Worm (Caenorhabditis elegans): Measurements from ENCODE around the gene ipla-5.

DNA sequence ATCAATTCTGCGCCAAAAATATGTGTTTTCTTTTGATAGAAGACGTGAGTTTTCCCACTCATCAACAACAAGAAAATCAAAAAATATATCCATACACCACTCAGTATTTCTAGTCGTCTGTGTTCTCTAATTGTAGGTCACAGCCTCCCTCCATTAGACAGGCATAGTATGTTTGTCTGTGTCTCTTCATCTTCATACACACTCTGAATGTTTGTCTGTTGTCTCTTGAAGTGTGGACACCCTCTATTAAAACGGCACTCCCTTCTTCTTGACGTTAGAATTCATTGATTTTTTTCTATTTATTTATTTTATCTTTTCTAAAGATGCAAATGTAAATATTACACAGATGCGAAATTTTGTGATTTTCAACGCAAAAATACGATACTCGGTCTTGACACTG is 22.3 kb downstream of the ipla-5 start:
- TF ChIP-seq lsy-27 (tag; optimal IDR thresholded peaks at IDR 0.05; ENCODE audit: borderline replicate concordance, insufficient read depth) (no peak), chd-7 (tag; optimal IDR thresholded peaks at IDR 0.05) (no peak)

All from whole organism, young adult.